Worm (Caenorhabditis elegans) whole organism, L4/young adult: ENCODE results near the gene T16G1.6.

ENCODE experiments used
- dao-5 ChIP-seq: sonication (generic microtip); optimal IDR thresholded peaks from 2 replicates; lab custom pipeline; 2016; ENCODE audit warnings: missing genotype, missing genetic modification characterization, moderate library complexity, missing compliant biosample characterization
- him-1 ChIP-seq: sonication (generic microtip); optimal IDR thresholded peaks from 2 replicates; lab custom pipeline; 2016; ENCODE audit warnings: missing genotype, missing genetic modification reagents, missing genetic modification characterization, missing compliant biosample characterization

DNA sequence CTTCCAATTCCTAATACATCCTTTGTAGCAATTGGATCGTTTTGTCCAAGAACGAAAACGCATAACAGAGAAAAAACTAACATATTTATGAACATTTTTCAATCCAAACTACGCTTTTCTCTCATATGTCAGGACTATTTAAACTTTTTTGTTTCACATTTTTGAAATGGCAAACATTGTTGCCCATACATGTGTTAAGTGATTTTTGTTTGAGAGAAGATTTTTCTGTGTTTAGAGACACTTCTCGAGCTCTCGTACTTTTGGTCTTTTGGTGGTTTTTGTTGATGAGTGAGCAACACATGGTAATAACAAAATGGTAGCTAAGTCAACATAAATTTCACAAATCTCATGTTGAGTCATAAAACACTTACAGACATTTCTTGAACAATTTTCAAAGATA lies 31.9 kb downstream of the T16G1.6 start, which contains the start of gene ttr-28:
- TF ChIP-seq dao-5 (tag; lab: Kevin White, UChicago) (no peak), him-1 (no peak)
